Fruit fly (Drosophila melanogaster) whole organism, embryonic: Measurements from ENCODE around the gene ATPsyngamma.

ENCODE experiments used
- CG10979 ChIP-seq: fragments of 200-800 bp; sonication (Bioruptor generic); optimal IDR thresholded peaks from 2 replicates; lab custom pipeline; 2018; ENCODE audit warnings: missing biosample characterization, mild to moderate bottlenecking, missing genetic modification characterization, moderate library complexity
- CG11247 ChIP-seq: fragments of 200-800 bp; sonication (Bioruptor generic); IDR thresholded peaks from 2 replicates; pipeline ENCODE4 v1.3.6; 2022; ENCODE audit warnings: missing biosample characterization, missing genetic modification characterization
- CG11456 ChIP-seq: fragments of 200-800 bp; sonication (Bioruptor generic); IDR thresholded peaks from 3 replicates; pipeline ENCODE4 v1.3.6; 2022; ENCODE audit warnings: missing biosample characterization, missing genetic modification characterization
- CG12659 ChIP-seq: fragments of 200-800 bp; sonication (Bioruptor generic); optimal IDR thresholded peaks from 3 replicates; lab custom pipeline; 2017; ENCODE audit warnings: mild to moderate bottlenecking, missing biosample characterization, missing genetic modification reagents, missing genetic modification characterization
- CG12942 ChIP-seq: fragments of 200-800 bp; sonication (Bioruptor generic); optimal IDR thresholded peaks from 3 replicates; lab custom pipeline; 2016; ENCODE audit warnings: missing biosample characterization, missing genetic modification characterization
- CG15601 ChIP-seq: fragments of 200-800 bp; sonication (Bioruptor generic); optimal IDR thresholded peaks from 3 replicates; lab custom pipeline; 2019; ENCODE audit warnings: missing biosample characterization, mild to moderate bottlenecking, missing genetic modification characterization, moderate library complexity
- CG1602 ChIP-seq: fragments of 200-800 bp; sonication (Bioruptor generic); optimal IDR thresholded peaks from 3 replicates; lab custom pipeline; 2016; ENCODE audit warnings: missing biosample characterization, missing genetic modification characterization
- CG2116 ChIP-seq: fragments of 200-800 bp; sonication (Bioruptor generic); optimal IDR thresholded peaks from 3 replicates; lab custom pipeline; 2018; ENCODE audit warnings: missing biosample characterization, mild to moderate bottlenecking, missing genetic modification characterization
- CG2120 ChIP-seq: fragments of 200-800 bp; sonication (Bioruptor generic); optimal IDR thresholded peaks from 3 replicates; lab custom pipeline; 2016; ENCODE audit warnings: missing biosample characterization, missing genetic modification characterization
- CG2889 ChIP-seq: fragments of 200-800 bp; sonication (Bioruptor generic); IDR thresholded peaks from 3 replicates; pipeline ENCODE4 v1.3.6; 2022; ENCODE audit warnings: missing biosample characterization, missing genetic modification characterization
- CG30020 ChIP-seq: fragments of 200-800 bp; optimal IDR thresholded peaks from 2 replicates; lab custom pipeline; 2019; ENCODE audit warnings: missing biosample characterization, mild to moderate bottlenecking, missing genetic modification characterization, moderate library complexity
- CG31441 ChIP-seq: fragments of 200-800 bp; sonication (Bioruptor generic); IDR thresholded peaks from 2 replicates; pipeline ENCODE4 v1.3.6; 2022; ENCODE audit warnings: missing biosample characterization, missing genetic modification characterization
- CG32532 ChIP-seq: fragments of 200-800 bp; sonication (Bioruptor generic); IDR thresholded peaks from 2 replicates; pipeline ENCODE4 v1.3.6; 2022; ENCODE audit warnings: missing biosample characterization, missing genetic modification characterization
- CG33557 ChIP-seq: fragments of 200-800 bp; sonication (Bioruptor generic); optimal IDR thresholded peaks from 2 replicates; lab custom pipeline; 2019; ENCODE audit warnings: missing biosample characterization, mild to moderate bottlenecking, missing genetic modification characterization, moderate library complexity
- CG34376 ChIP-seq: fragments of 200-800 bp; sonication (Bioruptor generic); optimal IDR thresholded peaks from 2 replicates; lab custom pipeline; 2018; ENCODE audit warnings: missing biosample characterization, mild to moderate bottlenecking, missing genetic modification characterization
- CG3847 ChIP-seq: fragments of 200-800 bp; sonication (Bioruptor generic); IDR thresholded peaks from 2 replicates; pipeline ENCODE4 v1.3.6; 2022; ENCODE audit warnings: missing biosample characterization, missing genetic modification characterization
- CG43689 ChIP-seq: fragments of 200-800 bp; sonication (Bioruptor generic); IDR thresholded peaks from 2 replicates; pipeline ENCODE4 v1.3.6; 2022; ENCODE audit warnings: missing biosample characterization, missing genetic modification characterization
- CG4730 ChIP-seq: fragments of 200-800 bp; sonication (Bioruptor generic); IDR thresholded peaks from 2 replicates; pipeline ENCODE4 v1.3.6; 2022; ENCODE audit warnings: missing biosample characterization, missing genetic modification characterization
- CG7839 ChIP-seq: fragments of 200-800 bp; sonication (Bioruptor generic); optimal IDR thresholded peaks from 3 replicates; lab custom pipeline; 2018; ENCODE audit warnings: missing biosample characterization, mild to moderate bottlenecking, missing genetic modification characterization, moderate library complexity
- Dip2 ChIP-seq: fragments of 200-800 bp; sonication (Bioruptor generic); IDR thresholded peaks from 2 replicates; pipeline ENCODE4 v1.3.6; 2022; ENCODE audit warnings: missing biosample characterization, missing genetic modification characterization
- Doc3 ChIP-seq: fragments of 200-800 bp; sonication (Bioruptor generic); IDR thresholded peaks from 3 replicates; pipeline ENCODE4 v1.3.6; 2022; ENCODE audit warnings: missing biosample characterization, missing genetic modification characterization; ENCODE audit not compliant: partially characterized antibody
- E2f1 ChIP-seq: fragments of 200-800 bp; sonication (Bioruptor generic); IDR thresholded peaks from 2 replicates; pipeline ENCODE4 v1.3.6; 2022; ENCODE audit warnings: missing biosample characterization, missing genetic modification characterization
- Ets65A ChIP-seq: fragments of 200-800 bp; sonication (Bioruptor generic); peaks from one replicate; lab custom pipeline; 2016; ENCODE audit warnings: missing biosample characterization, missing genetic modification characterization
- Fer2 ChIP-seq: fragments of 200-800 bp; sonication (Bioruptor generic); optimal IDR thresholded peaks from 2 replicates; lab custom pipeline; 2018; ENCODE audit warnings: missing biosample characterization, mild to moderate bottlenecking, missing genetic modification characterization, moderate library complexity
- Lim3 ChIP-seq: fragments of 200-800 bp; sonication (Bioruptor generic); IDR thresholded peaks from 2 replicates; pipeline ENCODE4 v1.3.6; 2022; ENCODE audit warnings: missing biosample characterization, missing genetic modification characterization
- Mad ChIP-seq: fragments of 200-800 bp; sonication (Bioruptor generic); optimal IDR thresholded peaks from 2 replicates; lab custom pipeline; 2016; ENCODE audit warnings: missing biosample characterization, missing genetic modification characterization
- Med ChIP-seq: fragments of 200-800 bp; sonication (Bioruptor generic); peaks from one replicate; lab custom pipeline; 2016; ENCODE audit warnings: missing biosample characterization, missing genetic modification characterization, mild to moderate bottlenecking, inconsistent platforms, moderate library complexity
- Mes4 ChIP-seq: fragments of 200-800 bp; sonication (Bioruptor generic); optimal IDR thresholded peaks from 2 replicates; lab custom pipeline; 2016; ENCODE audit warnings: missing biosample characterization, missing genetic modification characterization
- Nf-YA ChIP-seq: fragments of 200-800 bp; sonication (Bioruptor generic); IDR thresholded peaks from 2 replicates; pipeline ENCODE4 v1.3.6; 2022; ENCODE audit warnings: missing biosample characterization, missing genetic modification characterization
- Nf-YB ChIP-seq: fragments of 200-800 bp; sonication (Bioruptor generic); optimal IDR thresholded peaks from 3 replicates; lab custom pipeline; 2019; ENCODE audit warnings: missing biosample characterization, mild to moderate bottlenecking, missing genetic modification characterization, moderate library complexity
- Oaz ChIP-seq: fragments of 200-800 bp; sonication (Bioruptor generic); IDR thresholded peaks from 2 replicates; pipeline ENCODE4 v1.3.6; 2022; ENCODE audit warnings: missing biosample characterization, missing genetic modification characterization
- Oli ChIP-seq: fragments of 200-800 bp; sonication (Bioruptor generic); optimal IDR thresholded peaks from 2 replicates; lab custom pipeline; 2018; ENCODE audit warnings: missing biosample characterization, mild to moderate bottlenecking, missing genetic modification characterization, moderate library complexity
- Sox102F ChIP-seq: fragments of 200-800 bp; sonication (Bioruptor generic); optimal IDR thresholded peaks from 2 replicates; lab custom pipeline; 2018; ENCODE audit warnings: missing biosample characterization, mild to moderate bottlenecking, missing genetic modification characterization, moderate library complexity
- Vsx1 ChIP-seq: fragments of 200-800 bp; sonication (Bioruptor generic); optimal IDR thresholded peaks from 2 replicates; lab custom pipeline; 2017; ENCODE audit warnings: missing biosample characterization, mild to moderate bottlenecking, missing genetic modification characterization, missing genetic modification reagents
- al ChIP-seq: fragments of 200-800 bp; sonication (Bioruptor generic); IDR thresholded peaks from 2 replicates; pipeline ENCODE4 v1.3.6; 2022; ENCODE audit warnings: missing biosample characterization, missing genetic modification characterization
- ara ChIP-seq: fragments of 200-800 bp; sonication (Bioruptor generic); IDR thresholded peaks from 2 replicates; pipeline ENCODE4 v1.3.6; 2022; ENCODE audit warnings: missing biosample characterization, missing genetic modification characterization
- crp ChIP-seq, 2 experiments: fragments of 200-800 bp; sonication (Bioruptor generic); optimal IDR thresholded peaks; 2 replicates in 1 of 2; 3 replicates in 1 of 2; lab custom pipeline; 2017; ENCODE audit warnings: missing biosample characterization in 2 of 2, missing genetic modification characterization in 2 of 2, mild to moderate bottlenecking in 1 of 2, moderate library complexity in 1 of 2
- dysf ChIP-seq: fragments of 200-800 bp; sonication (Bioruptor generic); IDR thresholded peaks from 3 replicates; pipeline ENCODE4 v1.3.6; 2022; ENCODE audit warnings: missing biosample characterization, missing genetic modification characterization
- gro ChIP-seq: fragments of 200-800 bp; sonication (Bioruptor generic); optimal IDR thresholded peaks from 2 replicates; lab custom pipeline; 2016; ENCODE audit warnings: missing biosample characterization, missing genetic modification characterization
- gt ChIP-seq: fragments of 200-800 bp; sonication (Bioruptor generic); IDR thresholded peaks from 2 replicates; pipeline ENCODE4 v1.3.6; 2022; ENCODE audit warnings: missing biosample characterization, missing genetic modification characterization
- h ChIP-seq: fragments of >200 bp; optimal IDR thresholded peaks from 2 replicates; lab custom pipeline; 2017
- insv ChIP-seq, 2 experiments: fragments of 200-800 bp; sonication (Bioruptor generic); optimal IDR thresholded peaks; 3 replicates each; lab custom pipeline; 2016 to 2018; ENCODE audit warnings: missing biosample characterization in 2 of 2, missing genetic modification characterization in 2 of 2
- mld ChIP-seq: fragments of 200-800 bp; sonication (Bioruptor generic); IDR thresholded peaks from 3 replicates; pipeline ENCODE4 v1.3.6; 2022; ENCODE audit warnings: missing biosample characterization, missing genetic modification characterization; ENCODE audit not compliant: partially characterized antibody
- nau ChIP-seq: fragments of 200-800 bp; sonication (Bioruptor generic); optimal IDR thresholded peaks from 3 replicates; lab custom pipeline; 2017; ENCODE audit warnings: missing biosample characterization, mild to moderate bottlenecking, missing genetic modification characterization, missing genetic modification reagents
- pita ChIP-seq: fragments of 200-800 bp; sonication (Bioruptor generic); optimal IDR thresholded peaks from 2 replicates; lab custom pipeline; 2017; ENCODE audit warnings: missing biosample characterization, mild to moderate bottlenecking, missing genetic modification characterization
- pnt ChIP-seq: fragments of 200-800 bp; sonication (Bioruptor generic); optimal IDR thresholded peaks from 3 replicates; lab custom pipeline; 2016; ENCODE audit warnings: missing biosample characterization, missing genetic modification characterization
- prd ChIP-seq, 3 experiments: fragments of >200 bp in 2 of 3; fragments of 200-800 bp in 1 of 3; sonication (Bioruptor generic) in 1 of 3; optimal IDR thresholded peaks in 2 of 3; IDR thresholded peaks in 1 of 3; 2 replicates in 2 of 3; 3 replicates in 1 of 3; pipeline versions ENCODE4 v1.3.6 to Lab custom; 2017 to 2022; ENCODE audit warnings: missing biosample characterization in 1 of 3, missing genetic modification characterization in 1 of 3
- run ChIP-seq: fragments of 200-800 bp; sonication (Bioruptor generic); optimal IDR thresholded peaks from 3 replicates; lab custom pipeline; 2018; ENCODE audit warnings: missing biosample characterization, mild to moderate bottlenecking, missing genetic modification characterization
- sens-2 ChIP-seq: fragments of 200-800 bp; sonication (Bioruptor generic); IDR thresholded peaks from 2 replicates; pipeline ENCODE4 v1.3.6; 2022; ENCODE audit warnings: missing biosample characterization, missing genetic modification characterization
- sna ChIP-seq: fragments of 200-800 bp; sonication (Bioruptor generic); IDR thresholded peaks from 2 replicates; pipeline ENCODE4 v1.3.6; 2022; ENCODE audit warnings: missing biosample characterization, missing genetic modification characterization; ENCODE audit not compliant: partially characterized antibody
- tx ChIP-seq: fragments of 200-800 bp; sonication (Bioruptor generic); optimal IDR thresholded peaks from 2 replicates; lab custom pipeline; 2016; ENCODE audit warnings: missing biosample characterization, missing genetic modification characterization

ATPsyngamma gene

DNA sequence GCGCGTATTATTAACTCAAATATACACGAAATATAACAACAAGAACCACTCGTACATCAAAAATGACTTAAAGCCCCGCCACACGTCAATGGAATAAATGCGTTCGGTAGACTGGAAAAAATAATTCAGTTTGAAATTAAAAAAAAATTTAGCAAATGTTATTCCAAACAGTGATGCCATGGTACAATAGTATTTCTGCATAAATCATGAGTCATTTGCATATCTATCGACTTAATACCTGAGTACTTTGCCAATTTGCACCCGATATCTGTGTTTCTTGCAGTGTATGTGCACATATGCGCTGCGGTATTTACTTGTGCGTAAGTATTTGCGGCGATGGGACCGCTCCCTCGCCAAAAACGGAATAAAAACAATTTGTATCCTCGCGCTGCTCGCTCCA is 14.2 kb upstream of the ATPsyngamma start (continued):
- TF ChIP-seq CG11456 (GFP tag; lab: Robert Waterston, UW): no peak
- TF ChIP-seq sens-2 (GFP tag; lab: Robert Waterston, UW): no peak
- no peak for TF ChIP-seq pita (GFP tag; lab: Kevin White, UChicago)
- no peak for TF ChIP-seq Nf-YA (GFP tag; lab: Robert Waterston, UW)
- TF ChIP-seq CG30020 (tag; lab: Kevin White, UChicago): no peak
- no peak for TF ChIP-seq mld
- TF ChIP-seq CG11247 (GFP tag; lab: Robert Waterston, UW): 0 out of 2 replicates have a peak, but pooled peaks have one; percentile 30
- TF ChIP-seq CG2120 (GFP tag; lab: Kevin White, UChicago): peak; percentile 2
- TF ChIP-seq CG12659 (GFP tag; lab: Kevin White, UChicago): no peak
- TF ChIP-seq pnt: no peak
- TF ChIP-seq sna (GFP tag; lab: Robert Waterston, UW): no peak
- TF ChIP-seq CG12942 (GFP tag; lab: Kevin White, UChicago): no peak
- TF ChIP-seq Nf-YB (GFP tag; lab: Kevin White, UChicago): no peak
- no peak for TF ChIP-seq h
- no peak for TF ChIP-seq CG31441 (GFP tag; lab: Robert Waterston, UW)
- TF ChIP-seq crp (GFP tag; optimal IDR thresholded peaks at IDR 0.05; lab: Kevin White, UChicago): no peak
- peak; percentile 16; the same call in 1 of the 2 replicates for TF ChIP-seq al (GFP tag; lab: Robert Waterston, UW)
- no peak for TF ChIP-seq Doc3 (GFP tag; lab: Robert Waterston, UW)
- TF ChIP-seq CG34376 (GFP tag; lab: Kevin White, UChicago): no peak
- TF ChIP-seq Oaz (GFP tag; lab: Robert Waterston, UW): 0 out of 2 replicates have a peak, but pooled peaks have one; percentile 15
- TF ChIP-seq Mad (GFP tag; lab: Kevin White, UChicago): no peak
- no peak for TF ChIP-seq CG15601 (tag; lab: Kevin White, UChicago)
- peak; percentile 47; the same call in 2 of the 3 replicates for TF ChIP-seq dysf (GFP tag; lab: Robert Waterston, UW)
- TF ChIP-seq insv (GFP tag; optimal IDR thresholded peaks at IDR 0.05; lab: Kevin White, UChicago): no peak
- TF ChIP-seq CG33557: no peak
- TF ChIP-seq Ets65A (GFP tag; lab: Kevin White, UChicago): peak; percentile 1
- no peak for TF ChIP-seq run (tag; lab: Kevin White, UChicago)
- TF ChIP-seq CG4730 (GFP tag; lab: Robert Waterston, UW): no peak
- TF ChIP-seq Dip2 (GFP tag; lab: Robert Waterston, UW): no peak
- TF ChIP-seq CG2889 (GFP tag; lab: Robert Waterston, UW): no peak
- no peak for TF ChIP-seq gro (GFP tag; lab: Kevin White, UChicago)
- TF ChIP-seq CG7839 (tag; lab: Kevin White, UChicago): peak; percentile 35
- TF ChIP-seq CG2116: no peak
- TF ChIP-seq CG32532 (GFP tag; lab: Robert Waterston, UW): peak; percentile 50; the same call in 1 of the 2 replicates
- no peak for TF ChIP-seq gt (GFP tag; lab: Robert Waterston, UW)
- TF ChIP-seq CG43689: 0 out of 2 replicates have a peak, but pooled peaks have one; percentile 18
- no peak; the same call in 1 of the 2 replicates for TF ChIP-seq CG3847 (GFP tag; lab: Robert Waterston, UW)
- TF ChIP-seq prd (optimal IDR thresholded peaks at IDR 0.05; lab: Kevin White, UChicago): no peak
- TF ChIP-seq prd (GFP tag; IDR thresholded peaks at IDR 0.05; lab: Robert Waterston, UW): peak; percentile 73
- TF ChIP-seq Lim3 (GFP tag; lab: Robert Waterston, UW): no peak
- no peak for TF ChIP-seq Vsx1 (GFP tag; lab: Kevin White, UChicago)
- TF ChIP-seq tx (GFP tag; lab: Kevin White, UChicago): peak; percentile 5
- TF ChIP-seq Fer2 (tag; lab: Kevin White, UChicago): no peak
- TF ChIP-seq CG1602 (GFP tag; lab: Kevin White, UChicago): no peak
- TF ChIP-seq ara (GFP tag; lab: Robert Waterston, UW): no peak
- peak; percentile 25; the same call in 1 of the 2 replicates for TF ChIP-seq E2f1
- TF ChIP-seq Mes4 (GFP tag; lab: Kevin White, UChicago): no peak
- TF ChIP-seq Oli (tag; lab: Kevin White, UChicago): peak; percentile 19
- TF ChIP-seq nau (GFP tag; lab: Kevin White, UChicago): no peak
- peak; percentile 23 for TF ChIP-seq CG10979 (tag; lab: Kevin White, UChicago)
- peak; percentile 54 for TF ChIP-seq Sox102F (GFP tag; lab: Kevin White, UChicago)
- peak; percentile 78 for TF ChIP-seq Med (GFP tag; lab: Kevin White, UChicago)
